Worm (Caenorhabditis elegans): ENCODE measurements around the gene C06G1.1.

DNA sequence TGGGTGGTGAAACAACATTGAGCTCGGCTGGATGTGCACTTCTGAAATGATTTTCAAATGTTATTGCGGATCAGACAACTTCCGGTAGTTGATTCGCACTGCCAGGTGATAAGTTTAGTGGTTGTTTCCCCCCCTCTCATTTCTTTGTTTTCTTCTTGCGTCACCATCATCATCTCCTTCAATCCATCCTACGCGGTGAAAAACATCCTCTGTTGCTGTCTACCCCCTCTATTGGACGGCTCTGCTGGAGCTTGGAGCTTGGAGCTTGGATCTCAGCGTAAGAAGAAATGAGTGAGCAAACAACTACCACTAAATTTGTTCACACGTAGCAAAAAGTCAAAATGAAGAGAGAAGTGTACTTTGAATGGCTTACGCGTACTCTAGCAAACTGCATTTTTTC lies 8.5 kb downstream of the C06G1.1 start:
- TF ChIP-seq nhr-76 (tag; optimal IDR thresholded peaks at IDR 0.05) (no peak), elt-3 (tag; optimal IDR thresholded peaks at IDR 0.05) (no peak), ztf-11 (tag; optimal IDR thresholded peaks at IDR 0.05) (no peak), snpc-4 (tag; optimal IDR thresholded peaks at IDR 0.05) (no peak), mls-2 (tag; optimal IDR thresholded peaks at IDR 0.05) (no peak), unc-39 (tag; optimal IDR thresholded peaks at IDR 0.05) (no peak), unc-62 (GFP tag; optimal IDR thresholded peaks at IDR 0.05) (no peak), nhr-28 (tag; optimal IDR thresholded peaks at IDR 0.05) (no peak)

Data from whole organism, mixed stage, embryonic.